Fruit fly (Drosophila melanogaster) whole organism, prepupa: Measurements from ENCODE around the gene NimB5.

Experiments used
- CG10631 ChIP-seq: fragments of 200-800 bp; sonication (Bioruptor generic); optimal IDR thresholded peaks from 2 replicates; lab custom pipeline; 2016; ENCODE audit warnings: missing biosample characterization, missing genetic modification characterization
- CG11294 ChIP-seq: fragments of 200-800 bp; sonication (Bioruptor generic); IDR thresholded peaks from 2 replicates; pipeline ENCODE4 v1.3.6; 2022; ENCODE audit warnings: missing biosample characterization, missing genetic modification characterization
- CG11762 ChIP-seq: fragments of 200-800 bp; sonication (Bioruptor generic); optimal IDR thresholded peaks from 3 replicates; lab custom pipeline; 2016; ENCODE audit warnings: missing biosample characterization, missing genetic modification characterization; ENCODE audit not compliant: insufficient read depth
- CG15336 ChIP-seq: fragments of 200-800 bp; sonication (Bioruptor generic); IDR thresholded peaks from 2 replicates; pipeline ENCODE4 v1.3.6; 2022; ENCODE audit warnings: missing biosample characterization, missing genetic modification characterization
- CG16779 ChIP-seq: fragments of 200-800 bp; sonication (Bioruptor generic); optimal IDR thresholded peaks from 3 replicates; lab custom pipeline; 2017; ENCODE audit warnings: missing biosample characterization, mild to moderate bottlenecking, missing genetic modification characterization
- CG3032 ChIP-seq: fragments of 200-800 bp; optimal IDR thresholded peaks from 2 replicates; lab custom pipeline; 2019; ENCODE audit warnings: missing biosample characterization, mild to moderate bottlenecking, missing genetic modification characterization, moderate library complexity
- CG31627 ChIP-seq: fragments of 200-800 bp; sonication (Bioruptor generic); optimal IDR thresholded peaks from 3 replicates; lab custom pipeline; 2016; ENCODE audit warnings: missing biosample characterization, missing genetic modification characterization
- CG32006 ChIP-seq: fragments of 200-800 bp; sonication (Bioruptor generic); optimal IDR thresholded peaks from 3 replicates; lab custom pipeline; 2017; ENCODE audit warnings: missing biosample characterization, mild to moderate bottlenecking, missing genetic modification characterization
- CG34406 ChIP-seq: fragments of 200-800 bp; sonication (Bioruptor generic); optimal IDR thresholded peaks from 3 replicates; lab custom pipeline; 2016; ENCODE audit warnings: missing biosample characterization, missing genetic modification characterization
- CG4318 ChIP-seq: fragments of 200-800 bp; sonication (Bioruptor generic); optimal IDR thresholded peaks from 3 replicates; lab custom pipeline; 2017; ENCODE audit warnings: missing biosample characterization, mild to moderate bottlenecking, missing genetic modification characterization
- CG6792 ChIP-seq: fragments of 200-800 bp; sonication (Bioruptor generic); optimal IDR thresholded peaks from 3 replicates; lab custom pipeline; 2016; ENCODE audit warnings: missing biosample characterization, missing genetic modification characterization
- CG6808 ChIP-seq: fragments of 200-800 bp; sonication (Bioruptor generic); optimal IDR thresholded peaks from 3 replicates; lab custom pipeline; 2017; ENCODE audit warnings: missing biosample characterization, missing genetic modification characterization, mild to moderate bottlenecking, moderate library complexity, missing genetic modification reagents
- CG6854 ChIP-seq: fragments of 200-800 bp; sonication (Bioruptor generic); optimal IDR thresholded peaks from 2 replicates; lab custom pipeline; 2017; ENCODE audit warnings: missing biosample characterization, mild to moderate bottlenecking, missing genetic modification characterization
- CG7368 ChIP-seq: fragments of 200-800 bp; sonication (Bioruptor generic); optimal IDR thresholded peaks from 3 replicates; lab custom pipeline; 2016; ENCODE audit warnings: missing biosample characterization, missing genetic modification characterization
- CG8119 ChIP-seq: fragments of 200-800 bp; sonication (Bioruptor generic); IDR thresholded peaks from 3 replicates; pipeline ENCODE4 v1.3.6; 2022; ENCODE audit warnings: missing biosample characterization, missing genetic modification characterization
- CG8319 ChIP-seq: fragments of 200-800 bp; sonication (Bioruptor generic); optimal IDR thresholded peaks from 3 replicates; lab custom pipeline; 2016; ENCODE audit warnings: missing biosample characterization, missing genetic modification characterization
- CG8632 ChIP-seq: fragments of 200-800 bp; sonication (Bioruptor generic); optimal IDR thresholded peaks from 3 replicates; lab custom pipeline; 2016; ENCODE audit warnings: missing biosample characterization, missing genetic modification characterization
- CG9139 ChIP-seq: fragments of 200-800 bp; sonication (Bioruptor generic); optimal IDR thresholded peaks from 3 replicates; lab custom pipeline; 2017; ENCODE audit warnings: missing biosample characterization, mild to moderate bottlenecking, missing genetic modification characterization
- Eip78C ChIP-seq: fragments of 200-800 bp; sonication (Bioruptor generic); peaks from one replicate; lab custom pipeline; 2016; ENCODE audit warnings: missing biosample characterization, missing genetic modification characterization
- Eip93F ChIP-seq: fragments of 200-800 bp; sonication (Bioruptor generic); optimal IDR thresholded peaks from 2 replicates; lab custom pipeline; 2016; ENCODE audit warnings: missing biosample characterization, mild to moderate bottlenecking, missing genetic modification characterization
- Ets21C ChIP-seq: fragments of 200-800 bp; sonication (Bioruptor generic); optimal IDR thresholded peaks from 3 replicates; lab custom pipeline; 2016; ENCODE audit warnings: missing biosample characterization, missing genetic modification characterization
- Ets96B ChIP-seq: fragments of 200-800 bp; optimal IDR thresholded peaks from 2 replicates; lab custom pipeline; 2019; ENCODE audit warnings: missing biosample characterization, mild to moderate bottlenecking, missing genetic modification characterization, moderate library complexity
- Gug ChIP-seq: fragments of 200-800 bp; sonication (Bioruptor generic); IDR thresholded peaks from 2 replicates; pipeline ENCODE4 v1.3.6; 2022; ENCODE audit warnings: missing biosample characterization, missing genetic modification characterization
- Hr38 ChIP-seq: sonication (Bioruptor generic); optimal IDR thresholded peaks from 2 replicates; lab custom pipeline; 2016; ENCODE audit warnings: missing biosample characterization, missing genetic modification characterization
- Hr39 ChIP-seq: fragments of 200-800 bp; sonication (Bioruptor generic); optimal IDR thresholded peaks from 2 replicates; lab custom pipeline; 2016; ENCODE audit warnings: missing biosample characterization, missing genetic modification characterization
- Met ChIP-seq: fragments of 200-800 bp; sonication (Bioruptor generic); optimal IDR thresholded peaks from 3 replicates; lab custom pipeline; 2016; ENCODE audit warnings: missing biosample characterization, missing genetic modification characterization
- OdsH ChIP-seq: fragments of 200-800 bp; sonication (Bioruptor generic); optimal IDR thresholded peaks from 3 replicates; lab custom pipeline; 2016; ENCODE audit warnings: missing biosample characterization, missing genetic modification characterization
- Smox ChIP-seq: fragments of 200-800 bp; sonication (Bioruptor generic); optimal IDR thresholded peaks from 3 replicates; lab custom pipeline; 2016; ENCODE audit warnings: missing biosample characterization, missing genetic modification characterization
- Sox102F ChIP-seq: fragments of 200-800 bp; sonication (Bioruptor generic); optimal IDR thresholded peaks from 2 replicates; lab custom pipeline; 2016; ENCODE audit warnings: missing biosample characterization, mild to moderate bottlenecking, missing genetic modification characterization
- Sox15 ChIP-seq: fragments of 200-800 bp; sonication (Bioruptor generic); optimal IDR thresholded peaks from 3 replicates; lab custom pipeline; 2016; ENCODE audit warnings: missing biosample characterization, missing genetic modification characterization
- acj6 ChIP-seq: fragments of 200-800 bp; sonication (Bioruptor generic); optimal IDR thresholded peaks from 3 replicates; lab custom pipeline; 2016; ENCODE audit warnings: missing biosample characterization, missing genetic modification characterization
- cyc ChIP-seq: fragments of 200-800 bp; sonication (Bioruptor generic); optimal IDR thresholded peaks from 3 replicates; lab custom pipeline; 2016; ENCODE audit warnings: missing biosample characterization, missing genetic modification characterization
- eg ChIP-seq: fragments of 200-800 bp; sonication (Bioruptor generic); IDR thresholded peaks from 3 replicates; pipeline ENCODE4 v1.3.6; 2022; ENCODE audit warnings: missing biosample characterization, missing genetic modification characterization
- esn ChIP-seq: fragments of 200-800 bp; sonication (Bioruptor generic); optimal IDR thresholded peaks from 2 replicates; lab custom pipeline; 2016; ENCODE audit warnings: missing biosample characterization, mild to moderate bottlenecking, missing genetic modification characterization, moderate library complexity
- fd59A ChIP-seq: fragments of 200-800 bp; sonication (Bioruptor generic); optimal IDR thresholded peaks from 2 replicates; lab custom pipeline; 2017; ENCODE audit warnings: missing biosample characterization, mild to moderate bottlenecking, missing genetic modification characterization, missing genetic modification reagents
- fd85E ChIP-seq: fragments of 200-800 bp; sonication (Bioruptor generic); optimal IDR thresholded peaks from 3 replicates; lab custom pipeline; 2016; ENCODE audit warnings: missing biosample characterization, missing genetic modification characterization
- fkh ChIP-seq: fragments of 200-800 bp; sonication (Bioruptor generic); optimal IDR thresholded peaks from 3 replicates; lab custom pipeline; 2017; ENCODE audit warnings: missing biosample characterization, mild to moderate bottlenecking, missing genetic modification characterization, moderate library complexity
- lz ChIP-seq: fragments of 200-800 bp; sonication (Bioruptor generic); optimal IDR thresholded peaks from 3 replicates; lab custom pipeline; 2016; ENCODE audit warnings: missing biosample characterization, missing genetic modification characterization
- net ChIP-seq: fragments of 200-800 bp; sonication (Bioruptor generic); optimal IDR thresholded peaks from 3 replicates; lab custom pipeline; 2016; ENCODE audit warnings: missing biosample characterization, missing genetic modification characterization
- pdm3 ChIP-seq: fragments of 200-800 bp; sonication (Bioruptor generic); optimal IDR thresholded peaks from 3 replicates; lab custom pipeline; 2016; ENCODE audit warnings: missing biosample characterization, missing genetic modification characterization
- salr ChIP-seq, 2 experiments: fragments of 200-800 bp; sonication (Bioruptor generic); optimal IDR thresholded peaks; 3 replicates each; lab custom pipeline; 2016 to 2018; ENCODE audit warnings: missing biosample characterization in 2 of 2, missing genetic modification characterization in 2 of 2, mild to moderate bottlenecking in 1 of 2
- svp ChIP-seq: fragments of 200-800 bp; sonication (Bioruptor generic); peaks from one replicate; lab custom pipeline; 2016; ENCODE audit warnings: missing biosample characterization, missing genetic modification characterization
- topi ChIP-seq: fragments of 200-800 bp; sonication (Bioruptor generic); optimal IDR thresholded peaks from 3 replicates; lab custom pipeline; 2016; ENCODE audit warnings: missing biosample characterization, missing genetic modification characterization
- vri ChIP-seq: fragments of 200-800 bp; sonication (Bioruptor generic); optimal IDR thresholded peaks from 3 replicates; lab custom pipeline; 2016; ENCODE audit warnings: missing biosample characterization, mild to moderate bottlenecking, missing genetic modification characterization

Gene NimB5

dm6 chr2L:13960399-13960798, 9.6 kb upstream of the NimB5 start:
- no peak for TF ChIP-seq CG8319 (GFP tag; lab: Kevin White, UChicago)
- peak; percentile 19 for TF ChIP-seq CG9139 (GFP tag; lab: Kevin White, UChicago)

dm6 chr2L:13963467-13964122, 6.4 kb upstream of the NimB5 start, which contains the start of gene NimB1:
TSS of gene NimB1 (plus strand) at chr2L:13963507.
- peak; percentile 71 for TF ChIP-seq svp
- peak; percentile 59 for TF ChIP-seq Eip78C (GFP tag; lab: Kevin White, UChicago)
- TF ChIP-seq CG7368 (GFP tag; lab: Kevin White, UChicago) = no peak

- peak; percentile 16 for TF ChIP-seq Eip78C (GFP tag; lab: Kevin White, UChicago)
- no peak for TF ChIP-seq CG6854
- peak; percentile 94 for TF ChIP-seq svp
- no peak for TF ChIP-seq Ets96B
- TF ChIP-seq CG10631 = no peak
- TF ChIP-seq CG8119 (GFP tag; lab: Robert Waterston, UW) = no peak
- TF ChIP-seq, all 60 proteins: peak for 2
These were observed 3.2 kb upstream of the NimB5 start, which contains the start of gene NimB2 for dm6 chr2L:13966732-13967316. TSS of gene NimB2 (minus strand) at chr2L:13967018.

dm6 chr2L:13967846-13968350, 2.1 kb upstream of the NimB5 start, which contains the start of gene NimB3:
TSS of gene NimB3 (minus strand) at chr2L:13967985.
- TF ChIP-seq Gug = no peak
- no peak for TF ChIP-seq acj6
- TF ChIP-seq Sox102F (GFP tag; lab: Kevin White, UChicago) = peak; percentile 5
- TF ChIP-seq Sox15 (GFP tag; lab: Kevin White, UChicago) = no peak
- TF ChIP-seq Ets21C = no peak
- TF ChIP-seq CG9139 (GFP tag; lab: Kevin White, UChicago) = no peak
- no peak for TF ChIP-seq CG6808 (GFP tag; lab: Kevin White, UChicago)
- TF ChIP-seq Ets96B = no peak
- peak; percentile 27 for TF ChIP-seq CG31627 (GFP tag; lab: Kevin White, UChicago)
- no peak for TF ChIP-seq lz
- TF ChIP-seq CG7368 (GFP tag; lab: Kevin White, UChicago) = no peak
- no peak for TF ChIP-seq cyc (GFP tag; lab: Kevin White, UChicago)
- no peak for TF ChIP-seq CG3032
- TF ChIP-seq CG10631 = no peak
- TF ChIP-seq CG11294 (GFP tag; lab: Robert Waterston, UW) = no peak
- TF ChIP-seq OdsH (GFP tag; lab: Kevin White, UChicago) = no peak
- TF ChIP-seq fd59A (GFP tag; lab: Kevin White, UChicago) = no peak
- TF ChIP-seq Smox (GFP tag; lab: Kevin White, UChicago) = peak; percentile 5
- no peak for TF ChIP-seq fkh
- peak; percentile 24 for TF ChIP-seq topi (GFP tag; lab: Kevin White, UChicago)
- no peak for TF ChIP-seq CG11762 (GFP tag; lab: Kevin White, UChicago)
- TF ChIP-seq vri (GFP tag; lab: Kevin White, UChicago) = peak; percentile 1
- TF ChIP-seq Eip78C (GFP tag; lab: Kevin White, UChicago) = peak; percentile 61
- TF ChIP-seq salr (GFP tag; optimal IDR thresholded peaks at IDR 0.05; lab: Kevin White, UChicago) = no peak
- TF ChIP-seq Met (GFP tag; lab: Kevin White, UChicago) = no peak
- TF ChIP-seq CG6792 = no peak
- TF ChIP-seq net (GFP tag; lab: Kevin White, UChicago) = no peak
- TF ChIP-seq Hr39 (GFP tag; lab: Kevin White, UChicago) = peak; percentile 3
- TF ChIP-seq eg (GFP tag; lab: Robert Waterston, UW) = no peak
- TF ChIP-seq esn (GFP tag; lab: Kevin White, UChicago) = no peak
- TF ChIP-seq CG4318 = no peak
- peak; percentile 13 for TF ChIP-seq CG32006 (GFP tag; lab: Kevin White, UChicago)
- TF ChIP-seq Hr38 (GFP tag; lab: Kevin White, UChicago) = no peak
- TF ChIP-seq CG15336 (GFP tag; lab: Robert Waterston, UW) = no peak
- no peak for TF ChIP-seq Eip93F (GFP tag; lab: Kevin White, UChicago)
- no peak for TF ChIP-seq CG16779
- no peak for TF ChIP-seq CG8319 (GFP tag; lab: Kevin White, UChicago)
- TF ChIP-seq CG8632 (GFP tag; lab: Kevin White, UChicago) = no peak
- TF ChIP-seq fd85E (GFP tag; lab: Kevin White, UChicago) = no peak
- no peak for TF ChIP-seq CG34406 (GFP tag; lab: Kevin White, UChicago)
- no peak for TF ChIP-seq pdm3 (GFP tag; lab: Kevin White, UChicago)
